Worm (Caenorhabditis elegans) whole organism, early embryonic: ENCODE data around the gene Y53F4A.2.

Experiments used
- B0310.2 ChIP-seq: sonication (generic microtip); optimal IDR thresholded peaks from 2 replicates; lab custom pipeline; 2016; ENCODE audit warnings: mild to moderate bottlenecking, missing genetic modification characterization, missing compliant biosample characterization
- F13C5.2 ChIP-seq: sonication (generic microtip); optimal IDR thresholded peaks from 2 replicates; lab custom pipeline; 2017; ENCODE audit warnings: mild to moderate bottlenecking, missing genetic modification characterization, inconsistent platforms, missing compliant biosample characterization
- aly-1 ChIP-seq: sonication (generic microtip); optimal IDR thresholded peaks from 2 replicates; lab custom pipeline; 2016; ENCODE audit warnings: missing genetic modification characterization, missing compliant biosample characterization
- ama-1 ChIP-seq: fragments of 150-350 bp; optimal IDR thresholded peaks from 2 replicates; lab custom pipeline; 2014
- ceh-13 ChIP-seq: fragments of 200-800 bp; sonication (Bioruptor generic); optimal IDR thresholded peaks from 2 replicates; lab custom pipeline; 2018; ENCODE audit warnings: mild to moderate bottlenecking, missing genetic modification characterization, missing compliant biosample characterization
- ceh-36 ChIP-seq: sonication (generic microtip); optimal IDR thresholded peaks from 2 replicates; lab custom pipeline; 2016; ENCODE audit warnings: missing genetic modification characterization, inconsistent platforms, missing compliant biosample characterization
- ets-7 ChIP-seq: sonication (generic microtip); optimal IDR thresholded peaks from 2 replicates; lab custom pipeline; 2016; ENCODE audit warnings: missing genotype, missing genetic modification characterization, missing compliant biosample characterization
- flt-1 ChIP-seq: fragments of 200-800 bp; sonication (Bioruptor generic); IDR thresholded peaks from 2 replicates; pipeline ENCODE4 v1.3.6; 2022; ENCODE audit warnings: missing genetic modification characterization, missing compliant biosample characterization
- hmbx-1 ChIP-seq: sonication (generic microtip); optimal IDR thresholded peaks from 2 replicates; lab custom pipeline; 2016; ENCODE audit warnings: mild to moderate bottlenecking, missing genetic modification characterization, missing compliant biosample characterization
- hmg-4 ChIP-seq: fragments of 200-800 bp; sonication (Bioruptor generic); optimal IDR thresholded peaks from 2 replicates; lab custom pipeline; 2018; ENCODE audit warnings: mild to moderate bottlenecking, missing genetic modification characterization, missing compliant biosample characterization
- hnd-1 ChIP-seq: sonication (generic microtip); optimal IDR thresholded peaks from 2 replicates; lab custom pipeline; 2016; ENCODE audit warnings: missing genetic modification characterization, missing compliant biosample characterization
- pes-1 ChIP-seq: fragments of 200-800 bp; sonication (Bioruptor generic); IDR thresholded peaks from 2 replicates; pipeline ENCODE4 v1.3.6; 2022; ENCODE audit warnings: missing genetic modification reagents, missing genetic modification characterization, missing compliant biosample characterization
- scrt-1 ChIP-seq: fragments of 200-800 bp; sonication (Bioruptor generic); IDR thresholded peaks from 2 replicates; pipeline ENCODE4 v1.3.6; 2022; ENCODE audit warnings: missing genetic modification characterization, missing compliant biosample characterization
- sea-1 ChIP-seq: fragments of 200-800 bp; sonication (Bioruptor generic); conservative IDR thresholded peaks from 2 replicates; pipeline ENCODE4 v1.3.6; 2022; ENCODE audit warnings: missing genetic modification characterization, missing compliant biosample characterization
- tbx-11 ChIP-seq: fragments of 200-800 bp; sonication (Bioruptor generic); IDR thresholded peaks from 2 replicates; pipeline ENCODE4 v1.3.6; 2022; ENCODE audit warnings: missing genetic modification characterization, missing compliant biosample characterization
- tbx-37 ChIP-seq: fragments of 200-800 bp; sonication (Bioruptor generic); conservative IDR thresholded peaks from 2 replicates; pipeline ENCODE4 v1.3.6; 2022; ENCODE audit warnings: missing genetic modification reagents, missing genetic modification characterization, missing compliant biosample characterization
- tra-4 ChIP-seq: sonication (generic microtip); optimal IDR thresholded peaks from 2 replicates; lab custom pipeline; 2017; ENCODE audit warnings: missing genetic modification characterization, missing compliant biosample characterization

Y53F4A.2 gene

ce11 chrII:14851483-14851882 lies 25.5 kb downstream of the Y53F4A.2 start, which contains the start of gene R05H10.1:
TSS of gene R05H10.1 (plus strand) at chrII:14851816.
- TF ChIP-seq scrt-1 (GFP tag; lab: Robert Waterston, UW): no peak
- no peak for TF ChIP-seq tbx-11
- no peak for TF ChIP-seq ceh-36 (tag; lab: Kevin White, UChicago)
- TF ChIP-seq flt-1 (GFP tag; lab: Robert Waterston, UW): no peak

- TF ChIP-seq ceh-13 (GFP tag; lab: Kevin White, UChicago) (no peak), tra-4 (tag; lab: Kevin White, UChicago) (no peak), flt-1 (GFP tag; lab: Robert Waterston, UW) (no peak), hmg-4 (no peak), B0310.2 (tag; lab: Kevin White, UChicago) (no peak), hmbx-1 (tag; lab: Kevin White, UChicago) (no peak), pes-1 (GFP tag; lab: Robert Waterston, UW) (no peak), scrt-1 (GFP tag; lab: Robert Waterston, UW) (no peak), tbx-37 (GFP tag; lab: Robert Waterston, UW) (no peak), ets-7 (tag; lab: Kevin White, UChicago) (no peak), tbx-11 (no peak), ama-1 (lab: Kevin White, UChicago) (no peak)
These were observed 27.1 kb downstream of the Y53F4A.2 start for ce11 chrII:14849897-14850296.

- no peak for TF ChIP-seq hmbx-1 (tag; lab: Kevin White, UChicago)
- TF ChIP-seq scrt-1 (GFP tag; lab: Robert Waterston, UW): no peak
- no peak for TF ChIP-seq ceh-36 (tag; lab: Kevin White, UChicago)
- TF ChIP-seq aly-1 (tag; lab: Kevin White, UChicago): no peak
- TF ChIP-seq hnd-1 (tag; lab: Kevin White, UChicago): no peak
These were observed 32.7 kb downstream of the Y53F4A.2 start for ce11 chrII:14844253-14844652.

ce11 chrII:14843016-14843415 lies 33.9 kb downstream of the Y53F4A.2 start, which contains the start of gene cdh-7:
TSS of gene cdh-7 (plus strand) at chrII:14843229.
- TF ChIP-seq hmbx-1 (tag; lab: Kevin White, UChicago): no peak
- TF ChIP-seq ceh-13 (GFP tag; lab: Kevin White, UChicago): no peak
- no peak for TF ChIP-seq tbx-11
- TF ChIP-seq ceh-36 (tag; lab: Kevin White, UChicago): no peak
- no peak for TF ChIP-seq hnd-1 (tag; lab: Kevin White, UChicago)
- TF ChIP-seq tbx-37 (GFP tag; lab: Robert Waterston, UW): no peak
- TF ChIP-seq F13C5.2 (tag; lab: Kevin White, UChicago): no peak
- TF ChIP-seq aly-1 (tag; lab: Kevin White, UChicago): no peak
- no peak for TF ChIP-seq ets-7 (tag; lab: Kevin White, UChicago)
- no peak for TF ChIP-seq sea-1 (GFP tag; lab: Robert Waterston, UW)
- TF ChIP-seq scrt-1 (GFP tag; lab: Robert Waterston, UW): no peak
- TF ChIP-seq hmg-4: no peak
- no peak for TF ChIP-seq B0310.2 (tag; lab: Kevin White, UChicago)
- no peak for TF ChIP-seq tra-4 (tag; lab: Kevin White, UChicago)
- no peak for TF ChIP-seq ama-1 (lab: Kevin White, UChicago)

ce11 chrII:14841253-14841652 lies 35.7 kb downstream of the Y53F4A.2 start:
- TF ChIP-seq hmg-4 (no peak), ceh-13 (GFP tag; lab: Kevin White, UChicago) (no peak), sea-1 (GFP tag; lab: Robert Waterston, UW) (no peak), flt-1 (GFP tag; lab: Robert Waterston, UW) (no peak), ets-7 (tag; lab: Kevin White, UChicago) (no peak), ama-1 (lab: Kevin White, UChicago) (no peak), hmbx-1 (tag; lab: Kevin White, UChicago) (no peak), scrt-1 (GFP tag; lab: Robert Waterston, UW) (no peak), ceh-36 (tag; lab: Kevin White, UChicago) (no peak), tbx-11 (no peak)

- TF ChIP-seq hmbx-1 (tag; lab: Kevin White, UChicago) (no peak), B0310.2 (tag; lab: Kevin White, UChicago) (no peak), F13C5.2 (tag; lab: Kevin White, UChicago) (no peak), ceh-36 (tag; lab: Kevin White, UChicago) (no peak), sea-1 (GFP tag; lab: Robert Waterston, UW) (no peak), ets-7 (tag; lab: Kevin White, UChicago) (no peak), hnd-1 (tag; lab: Kevin White, UChicago) (no peak), aly-1 (tag; lab: Kevin White, UChicago) (no peak), scrt-1 (GFP tag; lab: Robert Waterston, UW) (no peak)
These were observed 38.2 kb downstream of the Y53F4A.2 start for ce11 chrII:14838596-14839215.

ce11 chrII:14832055-14832454 lies 44.9 kb downstream of the Y53F4A.2 start:
- TF ChIP-seq tbx-11 (no peak), B0310.2 (tag; lab: Kevin White, UChicago) (no peak), ceh-36 (tag; lab: Kevin White, UChicago) (peak; percentile 6), hmbx-1 (tag; lab: Kevin White, UChicago) (no peak), F13C5.2 (tag; lab: Kevin White, UChicago) (no peak), sea-1 (GFP tag; lab: Robert Waterston, UW) (no peak)
